Fruit fly (Drosophila melanogaster) whole organism, embryonic: Measurements from ENCODE around the gene Cyp309a2.

ENCODE experiments used
- CG10321 ChIP-seq: fragments of 200-800 bp; sonication (Bioruptor generic); IDR thresholded peaks from 2 replicates; pipeline ENCODE4 v1.3.6; 2022; ENCODE audit warnings: missing biosample characterization, missing genetic modification characterization
- CG12236 ChIP-seq: fragments of 200-800 bp; sonication (Bioruptor generic); optimal IDR thresholded peaks from 2 replicates; lab custom pipeline; 2016; ENCODE audit warnings: missing biosample characterization, missing genetic modification characterization
- CG12299 ChIP-seq: fragments of 200-800 bp; sonication (Bioruptor generic); optimal IDR thresholded peaks from 2 replicates; lab custom pipeline; 2018; ENCODE audit warnings: missing biosample characterization, mild to moderate bottlenecking, missing genetic modification characterization
- CG14710 ChIP-seq: fragments of 200-800 bp; sonication (Bioruptor generic); optimal IDR thresholded peaks from 3 replicates; lab custom pipeline; 2019; ENCODE audit warnings: missing biosample characterization, mild to moderate bottlenecking, missing genetic modification characterization, moderate library complexity
- CG15073 ChIP-seq: fragments of 200-800 bp; sonication (Bioruptor generic); optimal IDR thresholded peaks from 2 replicates; lab custom pipeline; 2016; ENCODE audit warnings: missing biosample characterization, missing genetic modification characterization
- CG17612 ChIP-seq: fragments of 200-800 bp; sonication (Bioruptor generic); IDR thresholded peaks from 2 replicates; pipeline ENCODE4 v1.3.6; 2022; ENCODE audit warnings: missing biosample characterization, missing genetic modification characterization
- CG17829 ChIP-seq: fragments of 200-800 bp; optimal IDR thresholded peaks from 2 replicates; lab custom pipeline; 2019; ENCODE audit warnings: missing biosample characterization, mild to moderate bottlenecking, missing genetic modification characterization, moderate library complexity
- CG1832 ChIP-seq: fragments of 200-800 bp; sonication (Bioruptor generic); optimal IDR thresholded peaks from 2 replicates; lab custom pipeline; 2017; ENCODE audit warnings: missing biosample characterization, mild to moderate bottlenecking, missing genetic modification characterization, inconsistent platforms
- CG18599 ChIP-seq: fragments of 200-800 bp; sonication (Bioruptor generic); optimal IDR thresholded peaks from 3 replicates; lab custom pipeline; 2017; ENCODE audit warnings: missing biosample characterization, missing genetic modification characterization, mild to moderate bottlenecking, moderate library complexity, missing genetic modification reagents
- CG2116 ChIP-seq: fragments of 200-800 bp; sonication (Bioruptor generic); optimal IDR thresholded peaks from 3 replicates; lab custom pipeline; 2018; ENCODE audit warnings: missing biosample characterization, mild to moderate bottlenecking, missing genetic modification characterization
- CG31441 ChIP-seq: fragments of 200-800 bp; sonication (Bioruptor generic); IDR thresholded peaks from 2 replicates; pipeline ENCODE4 v1.3.6; 2022; ENCODE audit warnings: missing biosample characterization, missing genetic modification characterization
- CG3281 ChIP-seq: fragments of 200-800 bp; sonication (Bioruptor generic); optimal IDR thresholded peaks from 3 replicates; lab custom pipeline; 2017; ENCODE audit warnings: missing biosample characterization, mild to moderate bottlenecking, missing genetic modification characterization
- CG33213 ChIP-seq: fragments of 200-800 bp; sonication (Bioruptor generic); optimal IDR thresholded peaks from 3 replicates; lab custom pipeline; 2016; ENCODE audit warnings: missing biosample characterization, missing genetic modification characterization
- CG3726 ChIP-seq: fragments of 200-800 bp; sonication (Bioruptor generic); IDR thresholded peaks from 3 replicates; pipeline ENCODE4, ENCODE4 v1.3.6; 2022; ENCODE audit warnings: missing biosample characterization, missing genetic modification characterization
- CG42726 ChIP-seq: fragments of 200-800 bp; sonication (Bioruptor generic); IDR thresholded peaks from 2 replicates; pipeline ENCODE4 v1.3.6; 2022; ENCODE audit warnings: missing biosample characterization, missing genetic modification characterization; ENCODE audit not compliant: partially characterized antibody
- CG7928 ChIP-seq: fragments of 200-800 bp; sonication (Bioruptor generic); optimal IDR thresholded peaks from 2 replicates; lab custom pipeline; 2017; ENCODE audit warnings: missing biosample characterization, mild to moderate bottlenecking, missing genetic modification characterization
- CG9932 ChIP-seq: fragments of 200-800 bp; sonication (Bioruptor generic); IDR thresholded peaks from 2 replicates; pipeline ENCODE4 v1.3.6; 2022; ENCODE audit warnings: missing biosample characterization, missing genetic modification characterization
- CHES-1-like ChIP-seq: fragments of 200-800 bp; sonication (Bioruptor generic); optimal IDR thresholded peaks from 2 replicates; lab custom pipeline; 2016; ENCODE audit warnings: missing biosample characterization, missing genetic modification characterization
- Chrac-16 ChIP-seq: fragments of 200-800 bp; sonication (Bioruptor generic); optimal IDR thresholded peaks from 3 replicates; lab custom pipeline; 2016; ENCODE audit warnings: missing biosample characterization, missing genetic modification characterization
- Dll ChIP-seq: fragments of 200-800 bp; sonication (Bioruptor generic); IDR thresholded peaks from 4 replicates; pipeline ENCODE4 v1.3.6; 2022; ENCODE audit warnings: missing biosample characterization, missing genetic modification characterization; ENCODE audit not compliant: partially characterized antibody
- Elba2 ChIP-seq: fragments of 200-800 bp; sonication (Bioruptor generic); optimal IDR thresholded peaks from 3 replicates; lab custom pipeline; 2016; ENCODE audit warnings: missing biosample characterization, missing genetic modification characterization
- Ets97D ChIP-seq: fragments of 200-800 bp; sonication (Bioruptor generic); optimal IDR thresholded peaks from 3 replicates; lab custom pipeline; 2016; ENCODE audit warnings: missing biosample characterization, missing genetic modification characterization
- Fer1 ChIP-seq: fragments of 200-800 bp; sonication (Bioruptor generic); optimal IDR thresholded peaks from 2 replicates; lab custom pipeline; 2017; ENCODE audit warnings: missing biosample characterization, mild to moderate bottlenecking, missing genetic modification characterization
- Hmx ChIP-seq: fragments of 200-800 bp; sonication (Bioruptor generic); optimal IDR thresholded peaks from 2 replicates; lab custom pipeline; 2016; ENCODE audit warnings: missing biosample characterization, missing genetic modification characterization
- Oaz ChIP-seq: fragments of 200-800 bp; sonication (Bioruptor generic); IDR thresholded peaks from 2 replicates; pipeline ENCODE4 v1.3.6; 2022; ENCODE audit warnings: missing biosample characterization, missing genetic modification characterization
- Poxn ChIP-seq: fragments of 200-800 bp; sonication (Bioruptor generic); IDR thresholded peaks from 2 replicates; pipeline ENCODE4 v1.3.6; 2022; ENCODE audit warnings: missing biosample characterization, missing genetic modification characterization
- Sox100B ChIP-seq: fragments of 200-800 bp; sonication (Bioruptor generic); optimal IDR thresholded peaks from 3 replicates; lab custom pipeline; 2018; ENCODE audit warnings: missing biosample characterization, mild to moderate bottlenecking, missing genetic modification characterization
- aop ChIP-seq: fragments of 200-800 bp; sonication (Bioruptor generic); IDR thresholded peaks from 2 replicates; pipeline ENCODE4 v1.3.6; 2022; ENCODE audit warnings: missing biosample characterization, missing genetic modification characterization
- bigmax ChIP-seq: fragments of 200-800 bp; sonication (Bioruptor generic); optimal IDR thresholded peaks from 2 replicates; lab custom pipeline; 2018; ENCODE audit warnings: missing biosample characterization, mild to moderate bottlenecking, missing genetic modification characterization
- chif ChIP-seq, 2 experiments: fragments of 200-800 bp; sonication (Bioruptor generic); optimal IDR thresholded peaks; 3 replicates each; lab custom pipeline; 2016; ENCODE audit warnings: missing biosample characterization in 2 of 2, missing genetic modification characterization in 2 of 2
- dati ChIP-seq: fragments of 200-800 bp; sonication (Bioruptor generic); IDR thresholded peaks from 2 replicates; pipeline ENCODE4 v1.3.6; 2022; ENCODE audit warnings: missing biosample characterization, missing genetic modification characterization
- fd3F ChIP-seq: fragments of 200-800 bp; sonication (Bioruptor generic); optimal IDR thresholded peaks from 2 replicates; lab custom pipeline; 2018; ENCODE audit warnings: missing biosample characterization, mild to moderate bottlenecking, missing genetic modification characterization, moderate library complexity
- grau ChIP-seq: fragments of 200-800 bp; optimal IDR thresholded peaks from 3 replicates; lab custom pipeline; 2019; ENCODE audit warnings: missing biosample characterization, mild to moderate bottlenecking, missing genetic modification characterization, moderate library complexity
- gt ChIP-seq: fragments of 200-800 bp; sonication (Bioruptor generic); IDR thresholded peaks from 2 replicates; pipeline ENCODE4 v1.3.6; 2022; ENCODE audit warnings: missing biosample characterization, missing genetic modification characterization
- ham ChIP-seq: fragments of 200-800 bp; sonication (Bioruptor generic); IDR thresholded peaks from 2 replicates; pipeline ENCODE4 v1.3.6; 2022; ENCODE audit warnings: missing biosample characterization, missing genetic modification characterization
- hbn ChIP-seq: fragments of 200-800 bp; sonication (Bioruptor generic); IDR thresholded peaks from 2 replicates; pipeline ENCODE4 v1.3.6; 2022; ENCODE audit warnings: missing biosample characterization, missing genetic modification characterization; ENCODE audit not compliant: partially characterized antibody
- her ChIP-seq: fragments of 200-800 bp; sonication (Bioruptor generic); optimal IDR thresholded peaks from 2 replicates; lab custom pipeline; 2016; ENCODE audit warnings: missing biosample characterization, missing genetic modification characterization
- ind ChIP-seq: fragments of 200-800 bp; sonication (Bioruptor generic); optimal IDR thresholded peaks from 3 replicates; lab custom pipeline; 2016; ENCODE audit warnings: missing biosample characterization, missing genetic modification characterization
- ken ChIP-seq: fragments of 200-800 bp; sonication (Bioruptor generic); IDR thresholded peaks from 3 replicates; pipeline ENCODE4 v1.3.6; 2022; ENCODE audit warnings: missing biosample characterization, missing genetic modification characterization
- lab ChIP-seq: fragments of 200-800 bp; sonication (Bioruptor generic); optimal IDR thresholded peaks from 3 replicates; lab custom pipeline; 2017; ENCODE audit warnings: missing biosample characterization, missing genetic modification characterization, mild to moderate bottlenecking, moderate library complexity, missing genetic modification reagents
- lilli ChIP-seq: fragments of 200-800 bp; sonication (Bioruptor generic); optimal IDR thresholded peaks from 3 replicates; lab custom pipeline; 2016; ENCODE audit warnings: missing biosample characterization, missing genetic modification characterization
- nom ChIP-seq: fragments of 200-800 bp; sonication (Bioruptor generic); optimal IDR thresholded peaks from 2 replicates; lab custom pipeline; 2017; ENCODE audit warnings: missing biosample characterization, missing genetic modification characterization, mild to moderate bottlenecking, moderate library complexity, missing genetic modification reagents
- pum ChIP-seq: fragments of 200-800 bp; sonication (Bioruptor generic); optimal IDR thresholded peaks from 2 replicates; lab custom pipeline; 2016; ENCODE audit warnings: missing biosample characterization, missing genetic modification characterization
- stc ChIP-seq: fragments of 200-800 bp; sonication (Bioruptor generic); IDR thresholded peaks from 2 replicates; pipeline ENCODE4 v1.3.6; 2022; ENCODE audit warnings: missing biosample characterization, missing genetic modification characterization
- tin ChIP-seq: fragments of 200-800 bp; sonication (Bioruptor generic); optimal IDR thresholded peaks from 3 replicates; lab custom pipeline; 2016; ENCODE audit warnings: missing biosample characterization, missing genetic modification characterization
- tna ChIP-seq: fragments of 200-800 bp; sonication (Bioruptor generic); IDR thresholded peaks from 2 replicates; pipeline ENCODE4 v1.3.6; 2022; ENCODE audit warnings: missing biosample characterization, missing genetic modification characterization; ENCODE audit not compliant: partially characterized antibody
- trh ChIP-seq: fragments of 200-800 bp; sonication (Bioruptor generic); optimal IDR thresholded peaks from 2 replicates; lab custom pipeline; 2016; ENCODE audit warnings: missing biosample characterization, missing genetic modification characterization
- vnd ChIP-seq: fragments of 200-800 bp; sonication (Bioruptor generic); IDR thresholded peaks from 3 replicates; pipeline ENCODE4 v1.3.6; 2022; ENCODE audit warnings: missing biosample characterization, missing genetic modification characterization; ENCODE audit not compliant: partially characterized antibody
- wek ChIP-seq: fragments of 200-800 bp; sonication (Bioruptor generic); optimal IDR thresholded peaks from 3 replicates; lab custom pipeline; 2018; ENCODE audit warnings: missing biosample characterization, mild to moderate bottlenecking, missing genetic modification characterization, moderate library complexity
- yki ChIP-seq: fragments of >200 bp; optimal IDR thresholded peaks from 3 replicates; lab custom pipeline; 2018
- zf30C ChIP-seq: fragments of 200-800 bp; sonication (Bioruptor generic); optimal IDR thresholded peaks from 3 replicates; lab custom pipeline; 2018; ENCODE audit warnings: missing biosample characterization, mild to moderate bottlenecking, missing genetic modification characterization

Cyp309a2 gene

DNA sequence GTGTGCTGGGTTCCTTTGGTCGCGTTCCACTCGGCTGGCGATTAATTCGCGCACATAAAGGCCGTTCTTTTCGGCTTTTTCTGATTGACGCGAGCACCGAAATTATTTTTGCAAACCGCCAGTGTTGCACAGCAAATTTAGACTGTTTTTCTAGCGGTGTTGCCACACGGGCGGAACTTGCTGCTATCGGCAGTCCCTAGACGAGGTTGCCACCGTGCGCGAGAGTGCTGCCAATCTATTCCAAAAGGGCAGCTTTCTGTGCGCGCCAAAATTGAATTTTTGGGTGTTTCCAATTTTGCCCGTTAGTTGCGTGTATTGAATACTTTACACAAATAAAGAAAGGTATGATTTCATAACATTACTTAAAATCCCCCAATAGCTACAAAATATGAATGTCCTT is 12.4 kb upstream of the Cyp309a2 start, which contains the start of gene Drp1 (continued):
- TF ChIP-seq CG31441 (no peak; the same call in 1 of the 2 replicates), CG18599 (GFP tag; lab: Kevin White, UChicago) (no peak), gt (GFP tag; lab: Robert Waterston, UW) (0 out of 2 replicates have a peak, but pooled peaks have one; percentile 24), her (GFP tag; lab: Kevin White, UChicago) (peak; percentile 71), chif (GFP tag; optimal IDR thresholded peaks at IDR 0.05; lab: Kevin White, UChicago) (peak in 1 of 2 experiments; percentile 30), ham (GFP tag; lab: Robert Waterston, UW) (no peak), Ets97D (GFP tag; lab: Kevin White, UChicago) (peak; percentile 87), wek (no peak), CG3726 (GFP tag; lab: Robert Waterston, UW) (no peak), CG12236 (no peak), lab (GFP tag; lab: Kevin White, UChicago) (no peak), CG3281 (peak; percentile 21), grau (tag; lab: Kevin White, UChicago) (peak; percentile 37), trh (GFP tag; lab: Kevin White, UChicago) (no peak), yki (lab: Kevin White, UChicago) (no peak), CG2116 (GFP tag; lab: Kevin White, UChicago) (peak; percentile 51), Dll (GFP tag; lab: Robert Waterston, UW) (peak; percentile 59; the same call in 3 of the 4 replicates), CG17612 (GFP tag; lab: Robert Waterston, UW) (no peak), CHES-1-like (GFP tag; lab: Kevin White, UChicago) (peak; percentile 84), CG9932 (peak; percentile 86), pum (GFP tag; lab: Kevin White, UChicago) (peak; percentile 53), Hmx (GFP tag; lab: Kevin White, UChicago) (no peak), CG10321 (GFP tag; lab: Robert Waterston, UW) (no peak), zf30C (GFP tag; lab: Kevin White, UChicago) (peak; percentile 7), CG7928 (GFP tag; lab: Kevin White, UChicago) (peak; percentile 43), nom (no peak), CG17829 (tag; lab: Kevin White, UChicago) (peak; percentile 60), Oaz (GFP tag; lab: Robert Waterston, UW) (no peak), hbn (GFP tag; lab: Robert Waterston, UW) (peak; percentile 67), CG12299 (tag; lab: Kevin White, UChicago) (peak; percentile 6), CG15073 (GFP tag; lab: Kevin White, UChicago) (no peak), bigmax (GFP tag; lab: Kevin White, UChicago) (peak; percentile 22), Poxn (GFP tag; lab: Robert Waterston, UW) (no peak), Sox100B (GFP tag; lab: Kevin White, UChicago) (no peak), ind (GFP tag; lab: Kevin White, UChicago) (peak; percentile 43), CG14710 (tag; lab: Kevin White, UChicago) (peak; percentile 82), ken (GFP tag; lab: Robert Waterston, UW) (peak; percentile 77), vnd (GFP tag; lab: Robert Waterston, UW) (peak; percentile 56), CG42726 (peak; percentile 92), Elba2 (GFP tag; lab: Kevin White, UChicago) (peak; percentile 57), stc (GFP tag; lab: Robert Waterston, UW) (no peak), fd3F (GFP tag; lab: Kevin White, UChicago) (no peak), tin (GFP tag; lab: Kevin White, UChicago) (peak; percentile 58), Fer1 (peak; percentile 52), Chrac-16 (GFP tag; lab: Kevin White, UChicago) (peak; percentile 27), CG33213 (GFP tag; lab: Kevin White, UChicago) (peak; percentile 84), tna (GFP tag; lab: Robert Waterston, UW) (peak; percentile 58; the same call in 1 of the 2 replicates), dati (GFP tag; lab: Robert Waterston, UW) (0 out of 2 replicates have a peak, but pooled peaks have one; percentile 18), CG1832 (no peak), lilli (peak; percentile 64), aop (GFP tag; lab: Robert Waterston, UW) (0 out of 2 replicates have a peak, but pooled peaks have one; percentile 14)
